Fruit fly (Drosophila melanogaster): ENCODE measurements around the gene CG34269.

dm6 chr3L:510823-511227, 17.3 kb upstream of the CG34269 start:
- TF ChIP-seq psq (optimal IDR thresholded peaks at IDR 0.05): no peak
- no peak for TF ChIP-seq ttk (optimal IDR thresholded peaks at IDR 0.05)

Data from Kc167 (cell line).